Worm (Caenorhabditis elegans): ENCODE data around the gene F07B10.7.

DNA sequence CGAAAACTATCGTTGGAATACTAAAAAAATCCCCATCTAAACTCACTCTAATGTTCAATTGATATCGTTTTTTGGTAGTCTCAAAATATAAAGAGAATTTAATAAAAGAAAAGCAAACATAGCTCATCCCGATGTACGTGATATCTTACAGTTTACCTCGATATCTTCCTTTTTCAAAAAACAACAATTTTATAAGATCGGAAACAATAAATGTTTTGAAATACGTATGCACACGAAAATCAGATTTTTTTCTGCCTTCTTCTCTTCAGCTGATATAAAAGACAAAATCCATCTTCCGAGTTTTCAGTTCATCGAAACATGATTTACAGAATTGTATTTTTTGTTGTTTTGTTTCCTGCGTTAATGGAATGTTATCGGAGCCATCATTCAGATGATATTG, 10.5 kb upstream of the F07B10.7 start, which contains the start of gene clec-222:
- TF ChIP-seq Y56A3A.18 (GFP tag; IDR thresholded peaks at IDR 0.05): no peak
- TF ChIP-seq unc-62 (GFP tag; optimal IDR thresholded peaks at IDR 0.05): no peak
